Fruit fly (Drosophila melanogaster): Measurements from ENCODE around the gene CG11226.

The CG11226 gene

DNA sequence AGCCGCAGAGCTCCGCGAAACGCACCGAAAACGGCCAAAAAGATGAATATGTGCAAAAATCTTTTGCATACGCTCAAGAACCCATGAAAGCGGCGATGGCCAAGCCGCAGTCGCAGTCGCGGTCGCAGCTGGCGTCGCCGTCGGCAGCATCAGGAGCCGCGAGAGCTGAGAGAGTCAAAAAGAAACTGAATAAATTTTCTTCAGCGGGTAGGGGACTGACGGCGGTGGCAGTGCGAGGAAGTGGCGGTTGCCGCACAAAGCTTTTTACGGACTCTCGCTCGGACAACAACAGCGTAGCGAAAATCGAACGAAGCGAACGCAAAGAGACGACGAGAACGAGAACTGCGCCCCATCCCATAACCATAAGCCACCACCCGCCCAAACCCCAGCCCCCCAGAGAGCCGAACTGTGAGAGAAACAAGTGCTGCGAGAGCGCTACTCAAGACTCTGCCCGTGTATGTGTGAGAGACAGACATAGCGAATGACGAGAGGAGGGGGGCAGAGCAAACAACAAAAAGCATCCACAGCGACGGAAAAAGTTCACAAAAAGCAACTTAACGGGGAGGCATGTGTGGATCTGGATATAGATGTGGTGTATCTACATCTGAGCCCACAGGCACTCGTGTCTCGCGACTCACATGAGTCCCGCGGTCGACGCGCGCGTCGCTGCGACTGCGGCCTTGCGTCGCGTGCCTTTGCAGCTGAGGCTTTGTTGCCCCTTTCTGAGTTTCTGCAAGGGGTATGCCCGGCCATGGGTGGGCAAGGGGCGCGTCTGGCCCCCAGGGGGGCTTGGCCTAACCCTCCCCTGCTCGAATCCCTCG lies 1.5 kb upstream of the CG11226 start, which contains the start of gene jim:
TSS of gene jim (minus strand) at position 51 of the 821 bp plus-strand sequence.
- TF ChIP-seq psq (optimal IDR thresholded peaks at IDR 0.05): no peak

DNA sequence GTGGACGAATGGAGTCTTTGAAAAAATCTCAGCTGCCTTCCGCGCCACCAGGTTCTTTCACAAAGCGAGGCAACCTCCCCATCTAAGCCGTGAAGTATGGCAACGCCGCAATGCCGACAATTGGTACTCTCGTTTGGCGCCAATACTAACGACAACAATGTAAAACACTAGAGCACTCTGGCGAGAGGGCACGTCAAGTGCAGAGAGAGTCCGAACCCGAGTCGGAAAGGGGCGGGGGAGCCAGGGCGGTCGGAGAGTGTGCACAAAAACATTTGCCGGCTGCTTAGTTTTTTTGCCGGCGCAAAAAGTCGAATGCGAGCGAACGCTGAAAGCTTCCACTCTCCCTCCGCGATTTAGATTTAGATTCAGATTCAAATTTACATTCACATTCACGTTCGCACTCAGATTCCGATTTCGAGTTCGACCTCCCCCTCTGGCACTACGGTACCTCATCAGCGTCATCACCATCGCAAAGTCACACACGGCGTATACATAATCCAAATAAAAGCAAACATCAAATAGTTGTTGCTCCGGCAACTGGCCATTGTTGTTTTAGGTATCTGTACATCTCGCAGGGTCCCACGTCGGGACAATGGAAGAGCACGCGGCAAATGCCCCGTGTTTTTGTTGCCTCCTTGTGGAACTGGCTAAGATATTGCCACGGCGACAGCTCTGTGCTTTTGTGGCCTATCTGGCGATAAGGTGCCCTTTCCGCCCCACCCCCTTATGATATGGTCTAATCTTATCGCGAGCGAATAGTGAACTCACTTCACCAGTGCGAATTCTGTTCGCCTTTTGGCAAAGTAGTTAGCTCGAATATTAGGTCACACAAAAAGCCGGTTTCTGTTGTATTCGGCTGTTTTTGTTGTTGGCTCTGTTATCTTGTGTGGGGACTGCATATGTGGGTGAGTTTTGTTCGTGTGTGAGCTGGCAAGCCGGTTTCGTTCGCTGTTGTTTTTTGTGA lies 1.1 kb downstream of the CG11226 start:
- no peak for TF ChIP-seq insv (optimal IDR thresholded peaks at IDR 0.05)
- no peak for TF ChIP-seq psq (optimal IDR thresholded peaks at IDR 0.05)
- no peak for TF ChIP-seq h (optimal IDR thresholded peaks at IDR 0.05)
- TF ChIP-seq ttk (optimal IDR thresholded peaks at IDR 0.05): no peak

DNA sequence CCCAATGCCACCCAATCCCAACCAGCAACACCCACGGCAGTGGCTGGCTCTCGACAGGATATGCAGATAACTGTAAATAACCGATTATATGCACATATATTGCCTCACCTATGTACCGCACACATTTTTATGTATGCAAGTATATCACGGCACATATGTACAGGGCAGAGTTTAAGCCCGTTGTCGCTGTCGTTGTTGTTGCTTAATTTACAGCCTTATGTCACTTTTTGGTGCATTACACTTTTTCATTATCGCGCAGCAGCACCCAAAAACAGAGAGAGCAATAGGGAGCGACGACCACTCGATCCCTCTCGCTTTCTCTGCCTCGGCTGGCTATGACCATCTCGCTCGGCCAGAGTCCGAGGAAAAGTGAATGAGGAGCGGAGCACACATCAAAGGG lies 2.4 kb downstream of the CG11226 start:
- no peak for TF ChIP-seq insv (optimal IDR thresholded peaks at IDR 0.05)
- no peak for TF ChIP-seq Myc (optimal IDR thresholded peaks at IDR 0.05)
- TF ChIP-seq h (optimal IDR thresholded peaks at IDR 0.05): no peak
- no peak for TF ChIP-seq psq (optimal IDR thresholded peaks at IDR 0.05)
- TF ChIP-seq ttk (optimal IDR thresholded peaks at IDR 0.05): no peak
- TF ChIP-seq Sin3A (optimal IDR thresholded peaks at IDR 0.05): no peak

DNA sequence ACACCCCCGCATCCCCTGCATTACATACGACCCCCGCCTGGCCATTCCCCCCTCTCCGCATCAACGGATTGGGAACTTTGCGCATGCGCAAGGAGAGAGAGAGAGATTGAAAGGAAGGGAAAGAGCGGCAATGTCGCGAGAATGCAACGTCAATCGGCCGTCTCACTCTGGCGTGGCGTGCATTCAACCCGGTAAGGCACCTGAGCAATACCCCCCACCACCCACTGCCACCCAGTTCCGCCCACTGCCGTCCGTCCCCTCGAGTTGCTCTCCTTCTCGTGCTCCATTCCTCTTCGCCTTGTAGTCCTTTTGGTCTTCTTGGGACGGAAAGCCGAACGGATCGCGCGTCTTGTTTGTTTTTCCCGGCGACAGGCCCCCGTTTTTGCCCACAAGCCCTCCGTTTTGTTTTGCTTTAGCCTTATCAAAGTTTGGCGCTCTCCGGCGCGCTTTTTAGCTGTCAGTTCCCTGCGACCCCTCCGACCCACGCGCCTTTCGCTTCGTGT lies 2.9 kb downstream of the CG11226 start:
- TF ChIP-seq Myc (optimal IDR thresholded peaks at IDR 0.05) (no peak), ttk (optimal IDR thresholded peaks at IDR 0.05) (no peak), insv (optimal IDR thresholded peaks at IDR 0.05) (no peak), h (optimal IDR thresholded peaks at IDR 0.05) (no peak), psq (optimal IDR thresholded peaks at IDR 0.05) (no peak), Sin3A (optimal IDR thresholded peaks at IDR 0.05) (no peak)

DNA sequence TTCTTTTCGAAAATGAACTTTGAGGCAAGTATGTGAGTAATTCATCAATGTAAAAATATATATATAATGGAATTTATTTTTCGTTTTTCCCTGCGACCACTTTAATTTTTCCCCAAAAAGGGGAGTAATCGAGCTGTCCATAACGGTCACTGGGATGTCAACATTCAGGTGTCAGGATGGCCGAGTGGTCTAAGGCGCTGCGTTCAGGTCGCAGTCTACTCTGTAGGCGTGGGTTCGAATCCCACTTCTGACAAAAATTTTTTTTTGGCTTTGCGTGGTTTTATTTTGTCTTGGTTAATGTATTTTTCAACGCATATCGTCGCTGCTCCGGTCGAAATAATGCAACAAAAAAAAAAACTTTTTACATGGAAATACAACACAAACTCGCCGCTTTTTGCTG lies 6.2 kb downstream of the CG11226 start:
- TF ChIP-seq ttk (optimal IDR thresholded peaks at IDR 0.05) (no peak), psq (optimal IDR thresholded peaks at IDR 0.05) (no peak), Sin3A (optimal IDR thresholded peaks at IDR 0.05) (no peak), insv (optimal IDR thresholded peaks at IDR 0.05) (no peak), h (optimal IDR thresholded peaks at IDR 0.05) (no peak)

DNA sequence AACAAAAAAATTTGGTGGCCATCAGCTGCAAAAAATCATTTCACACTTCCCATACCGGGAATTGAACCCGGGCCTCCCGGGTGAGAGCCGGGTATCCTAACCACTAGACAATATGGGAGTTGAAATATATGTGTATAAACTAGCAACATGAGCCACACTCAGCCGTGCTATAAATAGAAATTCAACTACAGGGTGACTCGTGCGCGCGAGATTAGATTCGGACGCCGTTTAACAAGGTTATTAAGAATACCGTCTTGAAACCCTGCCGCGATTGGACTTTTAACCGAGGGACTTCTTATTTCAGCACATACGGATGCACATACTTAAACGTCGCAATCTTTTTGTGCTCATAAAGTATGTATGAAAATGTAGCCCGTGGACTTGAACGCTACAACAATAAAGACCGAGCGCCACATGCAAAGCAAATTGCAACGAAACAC lies 10.8 kb downstream of the CG11226 start:
- TF ChIP-seq psq (optimal IDR thresholded peaks at IDR 0.05): no peak

DNA sequence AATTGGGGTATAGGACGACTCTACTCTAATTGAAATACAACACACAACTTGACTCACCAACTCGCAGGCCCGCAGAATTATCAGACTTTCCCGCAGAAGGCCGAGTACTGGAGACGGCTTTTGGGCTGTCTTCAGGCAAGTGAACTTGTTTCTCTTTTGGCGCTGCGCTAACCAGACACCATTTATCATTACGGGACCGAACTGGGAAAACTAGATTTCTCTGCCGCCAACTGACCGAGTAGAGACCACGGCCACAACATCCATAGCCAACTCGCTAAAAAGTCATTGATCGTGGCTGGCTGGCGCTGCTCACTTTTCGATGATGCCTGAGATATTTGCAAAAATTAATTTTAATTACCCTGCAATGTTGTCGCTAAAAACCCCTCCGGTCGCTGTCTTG lies 12.1 kb downstream of the CG11226 start:
- TF ChIP-seq insv (optimal IDR thresholded peaks at IDR 0.05) (no peak), h (optimal IDR thresholded peaks at IDR 0.05) (no peak), Sin3A (optimal IDR thresholded peaks at IDR 0.05) (no peak), Myc (optimal IDR thresholded peaks at IDR 0.05) (no peak), psq (optimal IDR thresholded peaks at IDR 0.05) (no peak)

DNA sequence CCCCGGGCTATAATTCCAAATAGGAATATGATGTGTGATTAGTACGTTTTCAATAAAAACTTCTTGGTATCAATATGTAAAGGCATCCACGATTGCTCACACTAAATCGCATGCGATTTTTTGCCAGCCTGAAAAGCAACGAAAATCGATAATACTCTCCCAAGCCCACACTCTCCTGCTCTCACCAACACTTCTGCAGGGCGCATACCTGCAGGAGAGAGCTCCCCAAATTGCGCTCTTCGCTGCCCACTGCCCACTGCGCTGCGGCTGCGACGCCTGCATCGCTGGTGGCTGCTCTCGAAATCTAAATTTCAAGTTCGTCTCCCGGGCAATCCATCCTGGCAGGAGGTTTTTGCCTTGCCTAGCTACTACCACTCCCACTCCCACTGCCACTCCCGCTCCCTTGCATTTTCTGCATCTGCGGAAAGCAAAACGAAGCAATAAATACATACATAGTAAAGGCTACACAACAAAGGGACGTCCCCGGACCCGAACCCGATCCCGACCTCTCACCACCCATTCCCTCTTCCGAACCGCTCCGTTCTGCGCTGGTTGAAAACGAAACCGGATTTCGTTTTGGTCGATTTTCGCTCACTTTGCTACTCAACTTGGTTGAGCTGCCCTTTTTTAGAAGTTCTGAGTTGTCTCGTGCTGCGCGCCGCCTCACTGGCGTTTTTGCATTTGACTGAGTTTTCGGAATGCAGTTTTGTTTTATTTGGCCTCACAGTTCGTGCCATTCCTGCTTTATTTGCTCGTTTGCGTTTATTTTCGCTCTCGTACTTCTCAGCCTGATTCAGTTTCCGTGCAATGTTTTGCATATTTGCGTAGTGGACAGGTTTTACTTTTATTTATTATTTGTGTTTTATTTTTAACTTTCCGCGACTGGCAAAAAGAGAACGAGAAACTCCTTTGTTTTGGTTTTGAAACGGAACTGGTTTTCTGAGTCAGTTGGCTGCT lies 14.6 kb downstream of the CG11226 start:
- TF ChIP-seq Sin3A (optimal IDR thresholded peaks at IDR 0.05) (no peak), ttk (optimal IDR thresholded peaks at IDR 0.05) (no peak), Myc (optimal IDR thresholded peaks at IDR 0.05) (no peak), psq (optimal IDR thresholded peaks at IDR 0.05) (no peak), h (optimal IDR thresholded peaks at IDR 0.05) (no peak), insv (optimal IDR thresholded peaks at IDR 0.05) (no peak)

DNA sequence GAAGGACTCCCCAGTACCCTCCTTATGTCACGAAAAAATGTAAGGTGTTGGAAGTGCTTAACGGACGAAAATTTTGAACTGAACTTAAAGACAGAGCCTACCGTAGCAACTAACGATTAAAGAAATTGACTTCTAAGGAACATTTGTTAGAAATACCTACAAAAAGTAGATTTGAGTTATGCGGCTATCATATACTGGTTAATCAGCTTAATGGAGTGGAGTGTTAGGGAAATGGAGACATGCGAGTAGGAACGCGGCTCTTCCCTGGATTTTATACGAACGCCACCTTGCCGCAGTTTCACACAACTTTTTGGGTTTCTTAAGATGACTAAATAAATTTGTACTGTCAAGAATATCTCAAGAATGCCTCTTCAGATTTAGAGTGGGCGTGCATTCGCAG lies 16.5 kb downstream of the CG11226 start, which contains the start of gene CG32462:
TSS of gene CG32462 (minus strand) at position 101 of the 400 bp plus-strand sequence.
- TF ChIP-seq insv (optimal IDR thresholded peaks at IDR 0.05): no peak

DNA sequence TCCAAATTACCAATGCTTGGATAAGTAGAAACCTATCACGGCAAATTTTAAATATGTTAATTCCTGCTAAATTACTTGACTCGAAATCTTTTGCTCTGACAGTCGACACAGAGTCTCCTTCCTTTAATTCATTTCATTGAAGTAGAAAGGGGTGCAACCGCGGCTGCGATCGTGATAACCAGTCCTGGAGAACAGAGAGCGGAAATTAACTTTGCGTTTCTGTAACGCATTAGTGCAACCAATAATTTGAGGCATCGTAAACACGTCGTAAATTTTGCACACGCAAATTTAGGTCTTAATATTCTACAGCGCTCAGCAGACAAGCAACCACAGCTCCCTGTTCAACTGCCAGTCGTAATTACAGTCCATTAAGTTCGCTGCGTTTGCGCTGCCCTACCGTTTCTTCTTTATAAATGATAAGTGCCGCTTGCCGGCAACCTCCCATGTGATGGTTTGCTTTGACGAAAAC lies 19.2 kb downstream of the CG11226 start, which contains the start of gene CG32459:
TSS of gene CG32459 (minus strand) at position 51 of the 469 bp plus-strand sequence.
- TF ChIP-seq psq (optimal IDR thresholded peaks at IDR 0.05) (no peak), Sin3A (optimal IDR thresholded peaks at IDR 0.05) (no peak), ttk (optimal IDR thresholded peaks at IDR 0.05) (no peak), Myc (optimal IDR thresholded peaks at IDR 0.05) (no peak), h (optimal IDR thresholded peaks at IDR 0.05) (no peak)

DNA sequence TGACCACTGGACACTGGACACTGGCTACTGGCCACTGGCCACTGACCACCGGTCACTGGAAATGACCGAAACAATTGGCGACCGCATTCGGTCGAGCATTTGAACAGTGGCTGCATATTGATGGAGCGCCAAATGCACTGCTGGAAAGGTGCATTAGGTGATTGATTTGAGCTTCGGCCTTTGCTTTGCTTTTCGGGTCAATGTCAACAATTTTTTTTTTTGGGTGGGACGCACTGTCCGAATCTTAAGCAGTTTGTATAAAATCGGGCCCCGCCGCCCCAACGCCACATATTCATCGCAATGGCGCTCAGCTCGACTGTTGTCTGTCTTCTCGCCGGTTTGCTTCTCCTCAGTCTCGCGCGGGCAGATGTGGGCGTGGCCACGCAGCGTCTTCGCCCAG lies 23.6 kb downstream of the CG11226 start, which contains the start of gene CG13239:
TSS of gene CG13239 (plus strand) at position 301 of the 400 bp plus-strand sequence.
- TF ChIP-seq h (optimal IDR thresholded peaks at IDR 0.05): no peak
- TF ChIP-seq psq (optimal IDR thresholded peaks at IDR 0.05): no peak
- no peak for TF ChIP-seq Sin3A (optimal IDR thresholded peaks at IDR 0.05)
- no peak for TF ChIP-seq Myc (optimal IDR thresholded peaks at IDR 0.05)
- no peak for TF ChIP-seq insv (optimal IDR thresholded peaks at IDR 0.05)
- no peak for TF ChIP-seq ttk (optimal IDR thresholded peaks at IDR 0.05)
